Worm (Caenorhabditis elegans) whole organism, L4 larva: ENCODE data around the gene lgc-11.

Source experiments
- D1046.2 ChIP-seq: fragments of 200-800 bp; sonication (Bioruptor generic); IDR thresholded peaks from 2 replicates; pipeline ENCODE4 v1.3.6; 2022; ENCODE audit warnings: missing genetic modification characterization, missing compliant biosample characterization
- F10B5.3 ChIP-seq: sonication (generic microtip); optimal IDR thresholded peaks from 2 replicates; lab custom pipeline; 2016; ENCODE audit warnings: mild to moderate bottlenecking, missing genetic modification characterization, missing compliant biosample characterization
- F26F4.8 ChIP-seq: fragments of 200-800 bp; sonication (Bioruptor generic); conservative IDR thresholded peaks from 2 replicates; pipeline ENCODE4 v1.3.6; 2022; ENCODE audit warnings: missing genetic modification characterization, missing compliant biosample characterization
- F49E8.2 ChIP-seq: sonication (generic microtip); optimal IDR thresholded peaks from 2 replicates; lab custom pipeline; 2016; ENCODE audit warnings: missing compliant biosample characterization, mild to moderate bottlenecking, missing genetic modification characterization, borderline replicate concordance
- T20F7.1 ChIP-seq: fragments of 200-800 bp; sonication (Bioruptor generic); optimal IDR thresholded peaks from 2 replicates; lab custom pipeline; 2018; ENCODE audit warnings: mild to moderate bottlenecking, missing genetic modification characterization, missing compliant biosample characterization
- T26A8.4 ChIP-seq: fragments of 200-800 bp; sonication (Bioruptor generic); IDR thresholded peaks from 2 replicates; pipeline ENCODE4 v1.3.6; 2022; ENCODE audit warnings: missing genetic modification characterization, missing compliant biosample characterization
- Y105C5A.15 ChIP-seq: fragments of 200-800 bp; sonication (Bioruptor generic); IDR thresholded peaks from 2 replicates; pipeline ENCODE4 v1.3.6; 2022; ENCODE audit warnings: missing genetic modification characterization, missing compliant biosample characterization
- Y48G9A.11 ChIP-seq: fragments of 200-800 bp; sonication (Bioruptor generic); IDR thresholded peaks from 2 replicates; pipeline ENCODE4 v1.3.6; 2022; ENCODE audit warnings: missing genetic modification reagents, missing genetic modification characterization, missing compliant biosample characterization
- ZK337.2 ChIP-seq: fragments of 200-800 bp; sonication (Bioruptor generic); IDR thresholded peaks from 2 replicates; pipeline ENCODE4 v1.3.6; 2022; ENCODE audit warnings: missing genetic modification reagents, missing genetic modification characterization, missing compliant biosample characterization
- aha-1 ChIP-seq: fragments of 150-350 bp; peaks from one replicate; lab custom pipeline; 2014; ENCODE audit warnings: missing biosample characterization, missing genetic modification characterization
- aly-2 ChIP-seq: sonication (generic microtip); optimal IDR thresholded peaks from 2 replicates; lab custom pipeline; 2018; ENCODE audit warnings: missing biosample characterization, missing genetic modification characterization
- arid-1 ChIP-seq: fragments of 200-800 bp; sonication (Bioruptor generic); conservative IDR thresholded peaks from 2 replicates; pipeline ENCODE4 v1.3.6; 2022; ENCODE audit warnings: missing genetic modification reagents, missing genetic modification characterization, missing compliant biosample characterization
- ceh-20 ChIP-seq: fragments of 200-800 bp; sonication (Bioruptor generic); IDR thresholded peaks from 2 replicates; pipeline ENCODE4 v1.3.6; 2022; ENCODE audit warnings: missing genetic modification reagents, missing genetic modification characterization, missing compliant biosample characterization
- ceh-28 ChIP-seq: fragments of 150-350 bp; optimal IDR thresholded peaks from 2 replicates; lab custom pipeline; 2014; ENCODE audit warnings: missing biosample characterization, missing genetic modification reagents, missing genetic modification characterization
- ceh-62 ChIP-seq: sonication (generic microtip); optimal IDR thresholded peaks from 2 replicates; lab custom pipeline; 2017; ENCODE audit warnings: missing biosample characterization, missing genetic modification characterization
- ceh-82 ChIP-seq: sonication (generic microtip); optimal IDR thresholded peaks from 2 replicates; lab custom pipeline; 2017; ENCODE audit warnings: missing biosample characterization, missing genetic modification characterization
- ces-1 ChIP-seq: fragments of 150-350 bp; sonication (generic microtip); optimal IDR thresholded peaks from 4 replicates; lab custom pipeline; 2014; ENCODE audit warnings: missing biosample characterization, missing genetic modification reagents, missing genetic modification characterization
- daf-12 ChIP-seq: fragments of 150-350 bp; optimal IDR thresholded peaks from 2 replicates; lab custom pipeline; 2014; ENCODE audit warnings: missing biosample characterization, missing genetic modification reagents, missing genetic modification characterization
- daf-16 ChIP-seq, 3 experiments: sonication (generic microtip); optimal IDR thresholded peaks; 2 replicates each; lab custom pipeline; 2016 to 2017; ENCODE audit warnings: missing genetic modification characterization in 3 of 3, missing genetic modification reagents in 3 of 3, mild to moderate bottlenecking in 2 of 3, missing compliant biosample characterization in 2 of 3, missing biosample characterization in 1 of 3, moderate library complexity in 1 of 3
- dmd-6 ChIP-seq: fragments of 200-800 bp; sonication (Bioruptor generic); IDR thresholded peaks from 2 replicates; pipeline ENCODE4 v1.3.6; 2022; ENCODE audit warnings: missing genetic modification reagents, missing genetic modification characterization, missing compliant biosample characterization
- dmd-9 ChIP-seq: fragments of 200-800 bp; sonication (Bioruptor generic); IDR thresholded peaks from 2 replicates; pipeline ENCODE4 v1.3.6; 2022; ENCODE audit warnings: missing genetic modification reagents, missing genetic modification characterization, missing compliant biosample characterization
- duxl-1 ChIP-seq: sonication (generic microtip); optimal IDR thresholded peaks from 2 replicates; lab custom pipeline; 2016; ENCODE audit warnings: mild to moderate bottlenecking, missing genetic modification characterization, moderate library complexity, missing compliant biosample characterization; ENCODE audit not compliant: poor library complexity
- dve-1 ChIP-seq: sonication (generic microtip); optimal IDR thresholded peaks from 2 replicates; lab custom pipeline; 2017; ENCODE audit warnings: antibody characterized with exemption, mild to moderate bottlenecking, missing genetic modification characterization, missing compliant biosample characterization; ENCODE audit not compliant: insufficient read depth
- egl-43 ChIP-seq: fragments of 200-800 bp; sonication (Bioruptor generic); IDR thresholded peaks from 2 replicates; pipeline ENCODE4 v1.3.6; 2022; ENCODE audit warnings: missing genetic modification reagents, missing genetic modification characterization, missing compliant biosample characterization
- hlh-30 ChIP-seq: sonication (generic microtip); optimal IDR thresholded peaks from 2 replicates; lab custom pipeline; 2017; ENCODE audit warnings: antibody characterized with exemption, mild to moderate bottlenecking, missing genetic modification characterization, missing compliant biosample characterization; ENCODE audit not compliant: insufficient read depth
- hmg-1.1 ChIP-seq: fragments of 200-800 bp; sonication (Bioruptor generic); IDR thresholded peaks from 2 replicates; pipeline ENCODE4 v1.3.6; 2022; ENCODE audit warnings: missing genetic modification reagents, missing genetic modification characterization, missing compliant biosample characterization
- jun-1 ChIP-seq: fragments of 150-350 bp; optimal IDR thresholded peaks from 2 replicates; lab custom pipeline; 2014; ENCODE audit warnings: missing biosample characterization, missing genetic modification reagents, missing genetic modification characterization
- lim-7 ChIP-seq: fragments of 200-800 bp; sonication (Bioruptor generic); IDR thresholded peaks from 2 replicates; pipeline ENCODE4 v1.3.6; 2022; ENCODE audit warnings: missing genetic modification characterization, missing compliant biosample characterization
- lin-13 ChIP-seq: fragments of 150-350 bp; optimal IDR thresholded peaks from 2 replicates; lab custom pipeline; 2014; ENCODE audit warnings: missing biosample characterization, missing genetic modification reagents, missing genetic modification characterization
- lin-38 ChIP-seq: fragments of 200-800 bp; sonication (Bioruptor generic); IDR thresholded peaks from 2 replicates; pipeline ENCODE4 v1.3.6; 2022; ENCODE audit warnings: missing genetic modification reagents, missing genetic modification characterization, missing compliant biosample characterization
- lir-3 ChIP-seq: sonication (generic microtip); optimal IDR thresholded peaks from 2 replicates; lab custom pipeline; 2016; ENCODE audit warnings: mild to moderate bottlenecking, missing genetic modification characterization, missing compliant biosample characterization
- lsy-2 ChIP-seq, 2 experiments: fragments of 150-350 bp in 1 of 2; sonication (generic microtip) in 1 of 2; optimal IDR thresholded peaks; 2 replicates each; lab custom pipeline; 2014 to 2017; ENCODE audit warnings: missing biosample characterization in 2 of 2, missing genetic modification characterization in 2 of 2
- mdt-29 ChIP-seq: fragments of 200-800 bp; sonication (Bioruptor generic); IDR thresholded peaks from 2 replicates; pipeline ENCODE4 v1.3.6; 2022; ENCODE audit warnings: missing genetic modification reagents, missing genetic modification characterization, missing compliant biosample characterization
- mep-1 ChIP-seq: fragments of 150-350 bp; sonication (generic microtip); optimal IDR thresholded peaks from 3 replicates; lab custom pipeline; 2014; ENCODE audit warnings: missing biosample characterization, missing genetic modification characterization
- mes-2 ChIP-seq: sonication (generic microtip); optimal IDR thresholded peaks from 2 replicates; lab custom pipeline; 2016; ENCODE audit warnings: missing genotype, mild to moderate bottlenecking, missing genetic modification characterization, missing compliant biosample characterization; ENCODE audit not compliant: poor library complexity, severe bottlenecking
- mxl-2 ChIP-seq: fragments of 200-800 bp; sonication (Bioruptor generic); conservative IDR thresholded peaks from 2 replicates; pipeline ENCODE4 v1.3.6; 2022; ENCODE audit warnings: missing genetic modification reagents, missing genetic modification characterization, missing compliant biosample characterization
- nhr-10 ChIP-seq: fragments of 150-350 bp; optimal IDR thresholded peaks from 2 replicates; lab custom pipeline; 2014; ENCODE audit warnings: missing biosample characterization, missing genetic modification characterization
- nhr-102 ChIP-seq: sonication (generic microtip); optimal IDR thresholded peaks from 2 replicates; lab custom pipeline; 2016; ENCODE audit warnings: mild to moderate bottlenecking, missing genetic modification characterization, moderate library complexity, missing compliant biosample characterization
- nhr-11 ChIP-seq: fragments of 150-350 bp; optimal IDR thresholded peaks from 2 replicates; lab custom pipeline; 2014; ENCODE audit warnings: missing biosample characterization, missing genetic modification characterization
- nhr-111 ChIP-seq: fragments of 200-800 bp; sonication (Bioruptor generic); optimal IDR thresholded peaks from 2 replicates; lab custom pipeline; 2018; ENCODE audit warnings: mild to moderate bottlenecking, missing genetic modification characterization, missing compliant biosample characterization
- nhr-28 ChIP-seq: fragments of 150-350 bp; optimal IDR thresholded peaks from 2 replicates; lab custom pipeline; 2014; ENCODE audit warnings: missing biosample characterization, missing genetic modification characterization
- nhr-76 ChIP-seq: fragments of 150-350 bp; optimal IDR thresholded peaks from 2 replicates; lab custom pipeline; 2014; ENCODE audit warnings: missing biosample characterization, missing genetic modification characterization
- php-3 ChIP-seq: fragments of 200-800 bp; sonication (Bioruptor generic); IDR thresholded peaks from 2 replicates; pipeline ENCODE4 v1.3.6; 2022; ENCODE audit warnings: missing genetic modification reagents, missing genetic modification characterization, missing compliant biosample characterization
- rbr-2 ChIP-seq: sonication (generic microtip); optimal IDR thresholded peaks from 2 replicates; lab custom pipeline; 2016; ENCODE audit warnings: missing genotype, missing genetic modification characterization, missing compliant biosample characterization
- set-16 ChIP-seq: fragments of 200-800 bp; sonication (Bioruptor generic); IDR thresholded peaks from 2 replicates; pipeline ENCODE4 v1.3.6; 2022; ENCODE audit warnings: missing genetic modification reagents, missing genetic modification characterization, missing compliant biosample characterization
- snpc-1.2 ChIP-seq: fragments of 200-800 bp; sonication (Bioruptor generic); IDR thresholded peaks from 2 replicates; pipeline ENCODE4 v1.3.6; 2022; ENCODE audit warnings: missing genetic modification reagents, missing genetic modification characterization, missing compliant biosample characterization
- snpc-4 ChIP-seq: fragments of 150-350 bp; optimal IDR thresholded peaks from 2 replicates; lab custom pipeline; 2014; ENCODE audit warnings: missing biosample characterization, missing genetic modification characterization
- spr-1 ChIP-seq: sonication (generic microtip); optimal IDR thresholded peaks from 2 replicates; lab custom pipeline; 2016; ENCODE audit warnings: mild to moderate bottlenecking, missing genetic modification characterization, missing compliant biosample characterization
- tag-97 ChIP-seq: fragments of 200-800 bp; sonication (Bioruptor generic); IDR thresholded peaks from 2 replicates; pipeline ENCODE4 v1.3.6; 2022; ENCODE audit warnings: missing genetic modification characterization, missing compliant biosample characterization
- unc-62 ChIP-seq, 3 experiments: fragments of 150-350 bp in 1 of 3; sonication (generic microtip); optimal IDR thresholded peaks in 2 of 3; peaks in 1 of 3; 1 replicate in 1 of 3; 2 replicates in 2 of 3; lab custom pipeline; 2014 to 2017; ENCODE audit warnings: missing biosample characterization in 3 of 3, missing genetic modification characterization in 3 of 3, missing genetic modification reagents in 3 of 3, missing genotype in 1 of 3
- zip-2 ChIP-seq: fragments of 150-350 bp; optimal IDR thresholded peaks from 2 replicates; lab custom pipeline; 2014; ENCODE audit warnings: missing biosample characterization, missing genetic modification characterization

lgc-11 gene

ce11 chrX:7500970-7501369, 5.5 kb downstream of the lgc-11 start, which contains the start of gene uggt-1 (continued):
- TF ChIP-seq unc-62 (GFP tag; optimal IDR thresholded peaks at IDR 0.05 in 1 of 2; lab: Kevin White, UChicago): peak in 1 of 2 experiments; percentile 98
- TF ChIP-seq unc-62 (tag; optimal IDR thresholded peaks at IDR 0.05; lab: Kevin White, UChicago): no peak
- peak; percentile 46 for TF ChIP-seq F10B5.3 (tag; lab: Kevin White, UChicago)
- peak; percentile 88 for TF ChIP-seq dmd-6
- peak; percentile 96 for TF ChIP-seq rbr-2
- no peak for TF ChIP-seq F26F4.8
- no peak for TF ChIP-seq mdt-29 (GFP tag; lab: Robert Waterston, UW)
- no peak for TF ChIP-seq mxl-2 (GFP tag; lab: Robert Waterston, UW)
- TF ChIP-seq nhr-11 (tag; lab: Kevin White, UChicago): peak; percentile 88
- no peak for TF ChIP-seq D1046.2 (GFP tag; lab: Robert Waterston, UW)
- peak; percentile 48 for TF ChIP-seq ces-1 (GFP tag; lab: Kevin White, UChicago)
- TF ChIP-seq lin-38 (GFP tag; lab: Robert Waterston, UW): no peak
- TF ChIP-seq daf-12 (tag; lab: Kevin White, UChicago): no peak
- no peak for TF ChIP-seq lim-7 (GFP tag; lab: Robert Waterston, UW)
- no peak for TF ChIP-seq spr-1 (tag; lab: Kevin White, UChicago)
- peak; percentile 86 for TF ChIP-seq nhr-102 (tag; lab: Kevin White, UChicago)
- peak; percentile 85 for TF ChIP-seq T20F7.1 (GFP tag; lab: Kevin White, UChicago)
- peak; percentile 64 for TF ChIP-seq duxl-1 (tag; lab: Kevin White, UChicago)
- no peak for TF ChIP-seq Y105C5A.15 (GFP tag; lab: Robert Waterston, UW)
- no peak for TF ChIP-seq set-16
- TF ChIP-seq mep-1: peak; percentile 98
- peak; percentile 84 for TF ChIP-seq lin-13 (GFP tag; lab: Kevin White, UChicago)
- no peak for TF ChIP-seq F49E8.2 (tag; lab: Kevin White, UChicago)
- peak; percentile 44 for TF ChIP-seq jun-1 (tag; lab: Kevin White, UChicago)
- TF ChIP-seq php-3 (GFP tag; lab: Robert Waterston, UW): 0 out of 2 replicates have a peak, but pooled peaks have one; percentile 43
- TF ChIP-seq nhr-76 (tag; lab: Kevin White, UChicago): no peak
- TF ChIP-seq tag-97 (GFP tag; lab: Robert Waterston, UW): no peak
- peak; percentile 94 for TF ChIP-seq aha-1 (tag; lab: Kevin White, UChicago)
- TF ChIP-seq Y48G9A.11 (GFP tag; lab: Robert Waterston, UW): no peak
- peak; percentile 99 for TF ChIP-seq dve-1 (tag; lab: Kevin White, UChicago)
- no peak for TF ChIP-seq aly-2 (tag; lab: Kevin White, UChicago)
- TF ChIP-seq nhr-111 (GFP tag; lab: Kevin White, UChicago): no peak
- no peak for TF ChIP-seq lir-3 (tag; lab: Kevin White, UChicago)
- no peak for TF ChIP-seq dmd-9 (GFP tag; lab: Robert Waterston, UW)
- peak in 1 of 2 experiments; percentile 55 for TF ChIP-seq lsy-2 (tag; optimal IDR thresholded peaks at IDR 0.05; lab: Kevin White, UChicago)
- peak; percentile 80 for TF ChIP-seq egl-43 (GFP tag; lab: Robert Waterston, UW)
- TF ChIP-seq daf-16 (GFP tag; optimal IDR thresholded peaks at IDR 0.05; lab: Kevin White, UChicago): no peak
- peak; percentile 82 for TF ChIP-seq daf-16 (tag; optimal IDR thresholded peaks at IDR 0.05; lab: Kevin White, UChicago)
- no peak for TF ChIP-seq snpc-1.2 (GFP tag; lab: Robert Waterston, UW)
- TF ChIP-seq ceh-28: peak; percentile 43
- TF ChIP-seq zip-2 (tag; lab: Kevin White, UChicago): peak; percentile 43
- peak; percentile 85 for TF ChIP-seq T26A8.4 (GFP tag; lab: Robert Waterston, UW)
- peak; percentile 19 for TF ChIP-seq nhr-10 (tag; lab: Kevin White, UChicago)
- TF ChIP-seq snpc-4: no peak
- TF ChIP-seq ZK337.2 (GFP tag; lab: Robert Waterston, UW): no peak
- peak; percentile 85 for TF ChIP-seq ceh-20
- TF ChIP-seq hlh-30: peak; percentile 92
- TF ChIP-seq ceh-82 (tag; lab: Kevin White, UChicago): no peak
- TF ChIP-seq ceh-62 (tag; lab: Kevin White, UChicago): no peak
- TF ChIP-seq nhr-28: peak; percentile 85
- TF ChIP-seq hmg-1.1 (GFP tag; lab: Robert Waterston, UW): peak; percentile 95
- peak; percentile 93 for TF ChIP-seq mes-2 (tag; lab: Kevin White, UChicago)
- TF ChIP-seq arid-1: peak; percentile 79
